Fruit fly (Drosophila melanogaster) Kc167 (cell line): ENCODE results near the gene CG14147.

Experiments used
- Myc ChIP-seq: fragments of >200 bp; optimal IDR thresholded peaks from 2 replicates; lab custom pipeline; 2017; ENCODE audit warnings: missing external identifiers
- Sin3A ChIP-seq: fragments of >200 bp; optimal IDR thresholded peaks from 2 replicates; lab custom pipeline; 2018; ENCODE audit warnings: missing external identifiers
- h ChIP-seq: fragments of >200 bp; optimal IDR thresholded peaks from 3 replicates; lab custom pipeline; 2018; ENCODE audit warnings: missing external identifiers
- insv ChIP-seq: fragments of >200 bp; optimal IDR thresholded peaks from 3 replicates; lab custom pipeline; 2018; ENCODE audit warnings: missing external identifiers
- psq ChIP-seq: fragments of >200 bp; optimal IDR thresholded peaks from 2 replicates; lab custom pipeline; 2017; ENCODE audit warnings: missing external identifiers
- ttk ChIP-seq: sonication (Bioruptor generic); optimal IDR thresholded peaks from 2 replicates; lab custom pipeline; 2017; ENCODE audit warnings: missing external identifiers

- TF ChIP-seq psq (lab: Kevin White, UChicago) (no peak), insv (lab: Kevin White, UChicago) (no peak), Sin3A (lab: Kevin White, UChicago) (no peak), h (lab: Kevin White, UChicago) (no peak), Myc (lab: Kevin White, UChicago) (no peak), ttk (no peak)
Observed at dm6 chr3L:10962718-10963117, 9.7 kb upstream of the CG14147 start.
